Fruit fly (Drosophila melanogaster): ENCODE results near the gene CG10654.
A peak's percentile ranks its signal among the peaks of the same experiment; 100 is the strongest.

Gene CG10654

DNA sequence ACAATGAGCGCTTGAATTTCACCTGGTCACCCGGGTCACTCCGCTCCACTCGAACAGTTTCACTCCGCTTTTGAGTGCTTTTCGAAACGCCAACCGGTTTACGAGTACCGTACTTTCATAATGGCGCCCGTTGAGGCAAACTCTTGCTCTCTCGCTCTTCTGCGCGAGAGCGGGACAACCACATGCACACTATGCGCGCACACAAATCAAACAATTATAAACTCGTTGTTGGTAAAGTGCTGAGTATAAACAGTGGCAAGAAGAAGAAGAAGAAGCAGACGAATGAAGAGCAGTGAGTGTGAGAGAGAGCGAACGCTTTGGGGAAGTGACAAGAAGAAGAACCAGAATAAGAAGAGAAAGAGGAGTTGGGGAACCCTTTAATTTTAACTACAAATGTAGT is 39.6 kb downstream of the CG10654 start, which contains the start of gene eyg:
TSS of gene eyg (minus strand) at position 6 of the 400 bp plus-strand sequence.
- TF ChIP-seq D1 (tag; optimal IDR thresholded peaks at IDR 0.05) (peak; percentile 2), Ets98B (GFP tag; IDR thresholded peaks at IDR 0.05) (no peak), CG13204 (GFP tag; optimal IDR thresholded peaks at IDR 0.05) (no peak), Snoo (tag; optimal IDR thresholded peaks at IDR 0.05) (peak; percentile 25), CG17806 (tag; optimal IDR thresholded peaks at IDR 0.05) (no peak), Pif1A (GFP tag; optimal IDR thresholded peaks at IDR 0.05) (no peak), fd96Ca (GFP tag; IDR thresholded peaks at IDR 0.05) (peak; percentile 75; the same call in 2 of the 3 replicates), EcR (GFP tag; optimal IDR thresholded peaks at IDR 0.05) (peak; percentile 19)

DNA sequence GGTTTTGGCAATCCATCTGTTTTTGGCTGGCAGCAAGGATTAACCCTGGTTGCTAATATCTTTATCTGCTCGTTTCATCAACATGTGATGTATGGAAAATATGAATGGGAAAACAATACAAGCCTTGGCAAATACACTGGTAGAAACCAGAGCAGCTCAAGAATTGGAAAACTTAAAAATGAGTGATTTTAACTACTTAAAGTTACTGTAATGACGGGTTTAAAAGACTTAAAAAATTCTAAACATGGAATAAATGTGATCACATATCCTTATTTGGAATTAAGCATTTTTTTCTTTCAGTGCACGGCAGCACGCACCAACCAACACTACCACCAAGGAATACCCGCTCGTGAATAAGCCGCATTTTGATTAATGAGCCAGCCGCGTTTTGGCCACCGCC is 42.4 kb downstream of the CG10654 start:
- TF ChIP-seq CG8159 (tag; optimal IDR thresholded peaks at IDR 0.05) (peak; percentile 28), CG12605 (GFP tag; IDR thresholded peaks at IDR 0.05) (no peak)

DNA sequence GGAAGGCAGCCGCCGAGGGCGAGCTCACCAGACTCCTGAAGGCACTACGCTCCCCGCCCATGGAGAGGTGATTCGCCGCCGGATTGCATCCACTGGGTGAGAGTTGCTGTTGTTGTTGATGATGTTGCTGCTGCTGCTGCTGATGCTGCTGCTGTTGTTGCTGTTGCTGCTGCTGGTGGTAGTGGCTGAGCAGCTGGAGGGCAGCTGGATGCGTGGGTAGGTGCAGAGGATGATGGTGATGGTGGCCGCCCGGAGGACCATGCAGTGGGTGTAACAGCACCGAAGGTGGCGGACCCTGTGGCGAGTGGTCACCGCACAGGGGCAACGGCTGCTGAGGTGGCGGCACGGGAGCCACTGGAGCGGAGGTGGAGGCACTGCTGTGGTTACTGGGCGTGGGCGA is 44.1 kb downstream of the CG10654 start:
- TF ChIP-seq D1 (tag; optimal IDR thresholded peaks at IDR 0.05), result no peak
- TF ChIP-seq Pif1B (GFP tag; optimal IDR thresholded peaks at IDR 0.05), result no peak
- no peak for TF ChIP-seq CG8301 (tag; optimal IDR thresholded peaks at IDR 0.05)
- no peak for TF ChIP-seq CG10348 (GFP tag; IDR thresholded peaks at IDR 0.05)
- TF ChIP-seq CG9948 (tag; optimal IDR thresholded peaks at IDR 0.05), result no peak
- no peak for TF ChIP-seq CG12605 (GFP tag; IDR thresholded peaks at IDR 0.05)
- no peak for TF ChIP-seq CG17806 (tag; optimal IDR thresholded peaks at IDR 0.05)

DNA sequence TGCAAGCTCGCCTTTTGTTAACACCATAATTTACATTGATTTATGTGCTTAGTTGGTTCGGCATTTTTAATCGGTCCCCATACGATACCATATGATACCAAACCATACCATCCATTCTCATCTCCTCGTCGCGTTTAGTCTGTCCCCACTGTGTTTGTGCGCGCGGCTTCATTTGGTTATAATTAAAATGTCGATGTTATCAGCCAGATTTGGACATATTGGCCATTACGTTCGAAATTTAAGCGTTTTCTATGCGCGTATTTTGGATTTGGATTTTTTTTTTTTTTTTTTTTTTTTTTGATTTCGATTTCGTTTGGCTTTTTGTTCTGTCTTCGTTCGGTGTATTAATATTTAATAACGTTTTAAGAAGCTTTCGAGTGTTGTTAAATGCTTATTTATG is 45.7 kb downstream of the CG10654 start:
- TF ChIP-seq CG9948 (tag; optimal IDR thresholded peaks at IDR 0.05) (no peak), D1 (tag; optimal IDR thresholded peaks at IDR 0.05) (no peak), gl (tag; optimal IDR thresholded peaks at IDR 0.05) (no peak), rn (GFP tag; IDR thresholded peaks at IDR 0.05) (no peak), CG32121 (GFP tag; IDR thresholded peaks at IDR 0.05) (no peak), CG17806 (tag; optimal IDR thresholded peaks at IDR 0.05) (no peak), CG12605 (GFP tag; IDR thresholded peaks at IDR 0.05) (no peak), fd96Ca (GFP tag; IDR thresholded peaks at IDR 0.05) (no peak), CG8159 (tag; optimal IDR thresholded peaks at IDR 0.05) (no peak), CG15710 (tag; optimal IDR thresholded peaks at IDR 0.05) (no peak), Snoo (tag; optimal IDR thresholded peaks at IDR 0.05) (no peak), EcR (GFP tag; optimal IDR thresholded peaks at IDR 0.05) (no peak), CG34367 (tag; optimal IDR thresholded peaks at IDR 0.05) (no peak), CG14655 (GFP tag; optimal IDR thresholded peaks at IDR 0.05) (no peak), CG4496 (GFP tag; IDR thresholded peaks at IDR 0.05) (no peak), CG8301 (tag; optimal IDR thresholded peaks at IDR 0.05) (no peak), CG10348 (GFP tag; IDR thresholded peaks at IDR 0.05) (no peak), Ets98B (GFP tag; IDR thresholded peaks at IDR 0.05) (no peak), CG13204 (GFP tag; optimal IDR thresholded peaks at IDR 0.05) (no peak), Pif1B (GFP tag; optimal IDR thresholded peaks at IDR 0.05) (no peak)

DNA sequence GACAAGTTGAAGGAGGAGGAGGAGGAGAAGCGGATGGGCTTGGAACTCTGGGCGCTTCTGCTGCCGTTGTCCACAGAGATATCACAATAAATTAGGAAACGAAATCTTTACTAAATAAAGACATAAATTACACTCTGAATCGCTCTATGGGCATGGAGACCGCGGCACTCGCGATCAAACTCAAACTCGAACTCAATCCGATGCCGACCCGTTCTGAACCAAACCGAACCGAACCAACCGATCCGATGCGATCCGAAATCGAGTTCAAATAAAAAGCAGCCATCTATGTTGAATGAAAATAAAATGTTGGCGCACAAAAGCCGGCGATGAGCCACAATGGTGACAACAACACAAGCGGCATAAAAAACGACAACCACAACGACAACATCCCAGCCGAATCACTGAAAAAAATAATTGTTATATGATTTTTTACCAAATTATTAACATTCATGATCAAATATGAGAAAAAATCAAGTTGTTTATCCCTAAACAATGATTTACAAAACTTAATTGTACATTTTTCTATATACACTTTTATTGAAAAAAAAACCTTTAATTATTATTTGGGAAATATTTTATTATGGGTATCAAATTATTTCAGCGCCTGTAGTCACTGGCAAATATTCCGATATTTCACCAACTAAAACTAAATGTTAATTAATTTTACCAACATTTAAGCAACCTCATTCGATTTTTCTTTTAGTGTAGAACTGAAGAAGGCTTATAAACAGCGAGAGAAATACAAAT is 50.6 kb downstream of the CG10654 start:
- TF ChIP-seq CG4496 (GFP tag; IDR thresholded peaks at IDR 0.05) (no peak), CG10348 (GFP tag; IDR thresholded peaks at IDR 0.05) (no peak), CG13204 (GFP tag; optimal IDR thresholded peaks at IDR 0.05) (no peak), Ets98B (GFP tag; IDR thresholded peaks at IDR 0.05) (no peak), fd96Ca (GFP tag; IDR thresholded peaks at IDR 0.05) (no peak), CG8301 (tag; optimal IDR thresholded peaks at IDR 0.05) (peak; percentile 63), Pif1B (GFP tag; optimal IDR thresholded peaks at IDR 0.05) (peak; percentile 35), CG34367 (tag; optimal IDR thresholded peaks at IDR 0.05) (peak; percentile 44), EcR (GFP tag; optimal IDR thresholded peaks at IDR 0.05) (no peak), CG17806 (tag; optimal IDR thresholded peaks at IDR 0.05) (peak; percentile 73), CG9948 (tag; optimal IDR thresholded peaks at IDR 0.05) (peak; percentile 75), CG14655 (GFP tag; optimal IDR thresholded peaks at IDR 0.05) (peak; percentile 67), Pif1A (GFP tag; optimal IDR thresholded peaks at IDR 0.05) (peak; percentile 57), rn (GFP tag; IDR thresholded peaks at IDR 0.05) (peak; percentile 11; the same call in 1 of the 2 replicates), CG8159 (tag; optimal IDR thresholded peaks at IDR 0.05) (peak; percentile 85), CG15710 (tag; optimal IDR thresholded peaks at IDR 0.05) (peak; percentile 69), Snoo (tag; optimal IDR thresholded peaks at IDR 0.05) (peak; percentile 36), CG12605 (GFP tag; IDR thresholded peaks at IDR 0.05) (no peak), D1 (tag; optimal IDR thresholded peaks at IDR 0.05) (peak; percentile 64), CG32121 (GFP tag; IDR thresholded peaks at IDR 0.05) (no peak), gl (tag; optimal IDR thresholded peaks at IDR 0.05) (no peak)

Data from whole organism, pupa.